Worm (Caenorhabditis elegans) whole organism, L1 larva: ENCODE measurements around the gene srz-18.

Experiments
- aly-2 ChIP-seq: fragments of 150-350 bp; optimal IDR thresholded peaks from 2 replicates; lab custom pipeline; 2014; ENCODE audit warnings: missing biosample characterization, missing genetic modification characterization
- ama-1 ChIP-seq: fragments of 150-350 bp; optimal IDR thresholded peaks from 2 replicates; lab custom pipeline; 2014
- blmp-1 ChIP-seq: fragments of 150-350 bp; optimal IDR thresholded peaks from 2 replicates; lab custom pipeline; 2014; ENCODE audit warnings: missing biosample characterization, missing genetic modification characterization
- ceh-63 ChIP-seq: fragments of 200-800 bp; sonication (Bioruptor generic); optimal IDR thresholded peaks from 2 replicates; lab custom pipeline; 2018; ENCODE audit warnings: mild to moderate bottlenecking, missing genetic modification characterization, missing compliant biosample characterization
- ceh-82 ChIP-seq, 3 experiments: fragments of 150-350 bp in 1 of 3; sonication (generic microtip) in 2 of 3; optimal IDR thresholded peaks; 2 replicates each; lab custom pipeline; 2014 to 2017; ENCODE audit warnings: missing biosample characterization in 3 of 3, missing genetic modification characterization in 3 of 3
- ceh-88 ChIP-seq: fragments of 200-800 bp; sonication (Bioruptor generic); IDR thresholded peaks from 2 replicates; pipeline ENCODE4 v1.3.6; 2022; ENCODE audit warnings: missing genetic modification characterization, missing compliant biosample characterization
- ces-1 ChIP-seq: fragments of 150-350 bp; optimal IDR thresholded peaks from 2 replicates; lab custom pipeline; 2014; ENCODE audit warnings: missing biosample characterization, missing genetic modification reagents, missing genetic modification characterization
- efl-1 ChIP-seq, 4 experiments: fragments of 150-350 bp; optimal IDR thresholded peaks in 3 of 4; peaks in 1 of 4; 1 replicate in 1 of 4; 2 replicates in 3 of 4; lab custom pipeline; 2014; ENCODE audit warnings: missing biosample characterization in 2 of 4, missing genetic modification characterization in 2 of 4, missing genetic modification reagents in 2 of 4
- egl-13 ChIP-seq: sonication (generic microtip); optimal IDR thresholded peaks from 2 replicates; lab custom pipeline; 2016; ENCODE audit warnings: missing genotype, missing genetic modification reagents, missing genetic modification characterization, missing compliant biosample characterization
- elt-3 ChIP-seq, 6 experiments: fragments of 150-350 bp in 1 of 6; sonication (generic microtip); optimal IDR thresholded peaks; 2 replicates each; lab custom pipeline; 2017 to 2018; ENCODE audit warnings: missing biosample characterization in 6 of 6, missing genetic modification characterization in 6 of 6, inconsistent platforms in 1 of 6
- fkh-10 ChIP-seq: sonication (generic microtip); optimal IDR thresholded peaks from 2 replicates; lab custom pipeline; 2017; ENCODE audit warnings: missing biosample characterization, missing genetic modification reagents, missing genetic modification characterization
- fkh-8 ChIP-seq: sonication (generic microtip); optimal IDR thresholded peaks from 2 replicates; lab custom pipeline; 2016; ENCODE audit warnings: mild to moderate bottlenecking, missing genetic modification characterization, missing compliant biosample characterization
- fos-1 ChIP-seq: fragments of 150-350 bp; optimal IDR thresholded peaks from 2 replicates; lab custom pipeline; 2014; ENCODE audit warnings: missing biosample characterization, missing genetic modification characterization
- hlh-4 ChIP-seq: sonication (generic microtip); optimal IDR thresholded peaks from 2 replicates; lab custom pipeline; 2016; ENCODE audit warnings: mild to moderate bottlenecking, missing genetic modification characterization, missing compliant biosample characterization
- jun-1 ChIP-seq: fragments of 150-350 bp; optimal IDR thresholded peaks from 2 replicates; lab custom pipeline; 2014; ENCODE audit warnings: missing biosample characterization, missing genetic modification reagents, missing genetic modification characterization
- lin-14 ChIP-seq: fragments of 200-800 bp; sonication (Bioruptor generic); optimal IDR thresholded peaks from 2 replicates; lab custom pipeline; 2018; ENCODE audit warnings: mild to moderate bottlenecking, missing genetic modification characterization, moderate library complexity, missing compliant biosample characterization
- lir-3 ChIP-seq: sonication (generic microtip); optimal IDR thresholded peaks from 2 replicates; lab custom pipeline; 2016; ENCODE audit warnings: mild to moderate bottlenecking, missing genetic modification characterization, moderate library complexity, missing compliant biosample characterization; ENCODE audit not compliant: poor library complexity
- mab-9 ChIP-seq: fragments of 200-800 bp; sonication (Bioruptor generic); IDR thresholded peaks from 2 replicates; pipeline ENCODE4 v1.3.6; 2022; ENCODE audit warnings: missing genetic modification reagents, missing genetic modification characterization, missing compliant biosample characterization
- mep-1 ChIP-seq: fragments of 150-350 bp; optimal IDR thresholded peaks from 2 replicates; lab custom pipeline; 2014; ENCODE audit warnings: missing biosample characterization, missing genetic modification characterization
- nhr-20 ChIP-seq: sonication (generic microtip); optimal IDR thresholded peaks from 2 replicates; lab custom pipeline; 2016; ENCODE audit warnings: mild to moderate bottlenecking, missing genetic modification characterization, missing compliant biosample characterization
- nhr-237 ChIP-seq: fragments of 150-350 bp; optimal IDR thresholded peaks from 2 replicates; lab custom pipeline; 2014; ENCODE audit warnings: missing biosample characterization, missing genetic modification characterization
- nhr-28 ChIP-seq: fragments of 150-350 bp; optimal IDR thresholded peaks from 2 replicates; lab custom pipeline; 2014; ENCODE audit warnings: missing biosample characterization, missing genetic modification characterization
- nhr-47 ChIP-seq: sonication (generic microtip); optimal IDR thresholded peaks from 2 replicates; lab custom pipeline; 2016; ENCODE audit warnings: mild to moderate bottlenecking, missing genetic modification characterization, moderate library complexity, missing compliant biosample characterization
- nhr-76 ChIP-seq: sonication (generic microtip); optimal IDR thresholded peaks from 2 replicates; lab custom pipeline; 2017; ENCODE audit warnings: missing biosample characterization, missing genetic modification characterization
- nhr-84 ChIP-seq: sonication (generic microtip); optimal IDR thresholded peaks from 2 replicates; lab custom pipeline; 2017; ENCODE audit warnings: missing biosample characterization, missing genetic modification characterization
- nhr-90 ChIP-seq: sonication (generic microtip); optimal IDR thresholded peaks from 2 replicates; lab custom pipeline; 2016; ENCODE audit warnings: mild to moderate bottlenecking, missing genetic modification characterization, missing compliant biosample characterization; ENCODE audit not compliant: poor library complexity
- sox-4 ChIP-seq: sonication (generic microtip); optimal IDR thresholded peaks from 2 replicates; lab custom pipeline; 2016; ENCODE audit warnings: missing genetic modification characterization, missing compliant biosample characterization
- sptf-1 ChIP-seq: fragments of 150-350 bp; optimal IDR thresholded peaks from 2 replicates; lab custom pipeline; 2014; ENCODE audit warnings: missing biosample characterization, missing genetic modification characterization
- tbx-2 ChIP-seq: sonication (generic microtip); optimal IDR thresholded peaks from 2 replicates; lab custom pipeline; 2016; ENCODE audit warnings: missing genetic modification characterization, missing compliant biosample characterization
- unc-130 ChIP-seq: fragments of 150-350 bp; optimal IDR thresholded peaks from 2 replicates; lab custom pipeline; 2017; ENCODE audit warnings: missing biosample characterization, missing genetic modification characterization, inconsistent platforms
- unc-62 ChIP-seq: fragments of 150-350 bp; optimal IDR thresholded peaks from 2 replicates; lab custom pipeline; 2014; ENCODE audit warnings: missing biosample characterization, missing genetic modification reagents, missing genetic modification characterization
- unc-86 ChIP-seq: sonication (generic microtip); optimal IDR thresholded peaks from 2 replicates; lab custom pipeline; 2016; ENCODE audit warnings: missing genetic modification characterization, missing compliant biosample characterization
- unc-98 ChIP-seq: fragments of 200-800 bp; sonication (Bioruptor generic); IDR thresholded peaks from 2 replicates; pipeline ENCODE4 v1.3.6; 2022; ENCODE audit warnings: missing genetic modification characterization, missing compliant biosample characterization
- zip-4 ChIP-seq: fragments of 200-800 bp; sonication (Bioruptor generic); optimal IDR thresholded peaks from 2 replicates; lab custom pipeline; 2018; ENCODE audit warnings: mild to moderate bottlenecking, missing genetic modification characterization, moderate library complexity, missing compliant biosample characterization

Gene srz-18

ce11 chrV:20638344-20638743, 11.8 kb downstream of the srz-18 start, which contains the start of gene Y44A6B.3:
Y44A6B.3 (minus strand) TSS chrV:20638444.
- TF ChIP-seq efl-1 (optimal IDR thresholded peaks at IDR 0.05; lab: Kevin White, UChicago) (no peak), efl-1 (GFP tag; optimal IDR thresholded peaks at IDR 0.05 in 1 of 2; lab: Kevin White, UChicago) (peak in 1 of 2 experiments; percentile 1), hlh-4 (tag; lab: Kevin White, UChicago) (no peak)

ce11 chrV:20639294-20639693, 12.8 kb downstream of the srz-18 start, which contains the start of gene srxa-14:
srxa-14 (plus strand) TSS chrV:20639594.
- TF ChIP-seq egl-13 (tag; lab: Kevin White, UChicago) (no peak), zip-4 (no peak), unc-98 (GFP tag; lab: Robert Waterston, UW) (no peak), ceh-63 (no peak), unc-62 (GFP tag; lab: Kevin White, UChicago) (no peak), aly-2 (no peak), nhr-47 (tag; lab: Kevin White, UChicago) (no peak), ceh-88 (GFP tag; lab: Robert Waterston, UW) (no peak), nhr-237 (no peak), sptf-1 (tag; lab: Kevin White, UChicago) (no peak), unc-86 (tag; lab: Kevin White, UChicago) (no peak)

- TF ChIP-seq lir-3 (no peak), fkh-8 (tag; lab: Kevin White, UChicago) (peak; percentile 7), hlh-4 (tag; lab: Kevin White, UChicago) (peak; percentile 60), jun-1 (no peak), ceh-82 (tag; optimal IDR thresholded peaks at IDR 0.05; lab: Kevin White, UChicago) (no peak), tbx-2 (tag; lab: Kevin White, UChicago) (no peak), fos-1 (tag; lab: Kevin White, UChicago) (no peak), nhr-76 (no peak), sox-4 (no peak)
- TF ChIP-seq, all 84 proteins: peak for 2
Observed at ce11 chrV:20641896-20642295, 15.4 kb downstream of the srz-18 start, which contains the start of gene srxa-15. srxa-15 (plus strand) TSS chrV:20642196.

ce11 chrV:20645479-20645878, 19.0 kb downstream of the srz-18 start:
- TF ChIP-seq nhr-84 (tag; lab: Kevin White, UChicago) (no peak), blmp-1 (tag; lab: Kevin White, UChicago) (no peak), mab-9 (GFP tag; lab: Robert Waterston, UW) (0 out of 2 replicates have a peak, but pooled peaks have one; percentile 10), hlh-4 (tag; lab: Kevin White, UChicago) (no peak), ama-1 (no peak), unc-130 (tag; lab: Kevin White, UChicago) (no peak), fkh-10 (GFP tag; lab: Kevin White, UChicago) (no peak), lin-14 (no peak)

- no peak for TF ChIP-seq lir-3
- TF ChIP-seq lin-14: peak; percentile 31
- no peak for TF ChIP-seq mep-1
- no peak for TF ChIP-seq ceh-82 (tag; optimal IDR thresholded peaks at IDR 0.05; lab: Kevin White, UChicago)
- TF ChIP-seq nhr-90 (tag; lab: Kevin White, UChicago): no peak
- TF ChIP-seq jun-1: no peak
- TF ChIP-seq elt-3 (tag; optimal IDR thresholded peaks at IDR 0.05; lab: Kevin White, UChicago): peak in 1 of 6 experiments; percentile 30
- TF ChIP-seq nhr-20 (tag; lab: Kevin White, UChicago): no peak
- no peak for TF ChIP-seq unc-86 (tag; lab: Kevin White, UChicago)
- no peak for TF ChIP-seq nhr-28 (tag; lab: Kevin White, UChicago)
- TF ChIP-seq unc-98 (GFP tag; lab: Robert Waterston, UW): no peak
- TF ChIP-seq ces-1 (GFP tag; lab: Kevin White, UChicago): no peak
- TF ChIP-seq aly-2: no peak
- peak; percentile 23 for TF ChIP-seq blmp-1 (tag; lab: Kevin White, UChicago)
Observed at ce11 chrV:20648868-20649267, 22.4 kb downstream of the srz-18 start.
